Fruit fly (Drosophila melanogaster): ENCODE data around the gene Nrg.

Nrg gene

DNA sequence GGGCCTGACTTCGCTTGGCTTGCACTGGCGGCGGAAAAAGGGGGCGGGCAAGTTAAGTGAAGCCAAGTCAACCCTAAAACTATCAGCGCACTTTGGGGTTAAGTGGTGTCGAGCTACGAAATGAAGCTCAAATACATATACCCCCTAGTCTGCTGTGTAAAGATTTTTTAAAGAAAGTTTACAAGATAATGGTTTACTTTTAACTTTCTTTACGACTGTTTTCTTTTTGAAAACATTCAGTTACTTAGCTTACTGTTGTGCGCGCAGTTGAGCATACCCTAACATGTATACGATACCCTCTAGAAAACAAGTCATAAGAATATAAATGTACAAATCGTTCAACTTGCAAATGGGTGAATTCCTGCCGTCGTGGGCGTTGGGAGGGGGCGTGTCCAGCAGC, 25.6 kb downstream of the Nrg start (continued):
- no peak for TF ChIP-seq CG10147 (GFP tag; optimal IDR thresholded peaks at IDR 0.05)
- TF ChIP-seq shn (GFP tag; optimal IDR thresholded peaks at IDR 0.05) = peak; percentile 1

- TF ChIP-seq schlank (tag; optimal IDR thresholded peaks at IDR 0.05) (no peak), klu (GFP tag; IDR thresholded peaks at IDR 0.05) (no peak), NC2β (GFP tag; optimal IDR thresholded peaks at IDR 0.05) (no peak), Mad (GFP tag; optimal IDR thresholded peaks at IDR 0.05) (no peak), CG13624 (GFP tag; optimal IDR thresholded peaks at IDR 0.05) (no peak), CG31224 (GFP tag; IDR thresholded peaks at IDR 0.05) (no peak), phol (tag; optimal IDR thresholded peaks at IDR 0.05) (no peak), Gsc (GFP tag; IDR thresholded peaks at IDR 0.05) (no peak), dpn (GFP tag; optimal IDR thresholded peaks at IDR 0.05) (no peak), CoRest (tag; optimal IDR thresholded peaks at IDR 0.05) (no peak), Scr (GFP tag; IDR thresholded peaks at IDR 0.05; ENCODE audit: partially characterized antibody) (peak; percentile 27), Ets65A (GFP tag) (no peak), CG14860 (GFP tag; IDR thresholded peaks at IDR 0.05; ENCODE audit: partially characterized antibody) (peak; percentile 60; the same call in 2 of the 3 replicates), wor (GFP tag; IDR thresholded peaks at IDR 0.05) (no peak), CG11695 (GFP tag; IDR thresholded peaks at IDR 0.05) (no peak), Doc3 (GFP tag; IDR thresholded peaks at IDR 0.05; ENCODE audit: partially characterized antibody) (0 out of 3 replicates have a peak, but pooled peaks have one; percentile 39), CG16813 (GFP tag; IDR thresholded peaks at IDR 0.05; ENCODE audit: partially characterized antibody) (peak; percentile 52), mld (GFP tag; IDR thresholded peaks at IDR 0.05; ENCODE audit: partially characterized antibody) (0 out of 3 replicates have a peak, but pooled peaks have one; percentile 30), Atf3 (GFP tag; optimal IDR thresholded peaks at IDR 0.05) (no peak), CG1024 (GFP tag; IDR thresholded peaks at IDR 0.05) (no peak), CG16779 (GFP tag; IDR thresholded peaks at IDR 0.05) (no peak), chif (GFP tag; optimal IDR thresholded peaks at IDR 0.05) (no peak), Max (GFP tag; optimal IDR thresholded peaks at IDR 0.05) (no peak), Atf6 (GFP tag; IDR thresholded peaks at IDR 0.05) (no peak), slp2 (GFP tag; optimal IDR thresholded peaks at IDR 0.05) (no peak), Bgb (GFP tag; IDR thresholded peaks at IDR 0.05; ENCODE audit: partially characterized antibody) (peak; percentile 49; the same call in 1 of the 2 replicates), Dek (tag; optimal IDR thresholded peaks at IDR 0.05) (no peak), bcd (GFP tag; optimal IDR thresholded peaks at IDR 0.05) (no peak), tgo (GFP tag; IDR thresholded peaks at IDR 0.05) (no peak), YL-1 (GFP tag; optimal IDR thresholded peaks at IDR 0.05) (no peak), ham (GFP tag; IDR thresholded peaks at IDR 0.05) (no peak), ara (GFP tag; IDR thresholded peaks at IDR 0.05) (no peak), tap (tag; optimal IDR thresholded peaks at IDR 0.05) (no peak), CG2116 (GFP tag; optimal IDR thresholded peaks at IDR 0.05) (peak; percentile 11), wdn (GFP tag; IDR thresholded peaks at IDR 0.05) (no peak), B-H2 (GFP tag; optimal IDR thresholded peaks at IDR 0.05) (no peak), CG1647 (GFP tag; optimal IDR thresholded peaks at IDR 0.05) (no peak), HLH4C (GFP tag; IDR thresholded peaks at IDR 0.05; ENCODE audit: partially characterized antibody) (no peak; the same call in 2 of the 3 replicates), Dip2 (GFP tag; IDR thresholded peaks at IDR 0.05) (no peak), CG3995 (GFP tag; optimal IDR thresholded peaks at IDR 0.05) (no peak), CG43689 (GFP tag; IDR thresholded peaks at IDR 0.05) (no peak), bbx (GFP tag; IDR thresholded peaks at IDR 0.05; ENCODE audit: partially characterized antibody) (0 out of 2 replicates have a peak, but pooled peaks have one; percentile 37), Kr (GFP tag; optimal IDR thresholded peaks at IDR 0.05) (no peak), CG30431 (GFP tag; optimal IDR thresholded peaks at IDR 0.05) (no peak), gsb (GFP tag; IDR thresholded peaks at IDR 0.05) (no peak), caup (GFP tag; optimal IDR thresholded peaks at IDR 0.05; ENCODE audit: severe bottlenecking) (no peak), lab (GFP tag; optimal IDR thresholded peaks at IDR 0.05) (no peak), eyg (GFP tag; optimal IDR thresholded peaks at IDR 0.05) (no peak)
These were observed 37.1 kb downstream of the Nrg start for dm6 chrX:8554303-8554702.
